Fruit fly (Drosophila melanogaster) whole organism, pupa: ENCODE results near the gene C1GalTA.

ENCODE experiments used
- CG12605 ChIP-seq: fragments of 200-800 bp; sonication (Bioruptor generic); IDR thresholded peaks from 2 replicates; pipeline ENCODE4 v1.3.6; 2022; ENCODE audit warnings: missing biosample characterization, missing genetic modification characterization
- CG14655 ChIP-seq: fragments of 200-800 bp; sonication (Bioruptor generic); optimal IDR thresholded peaks from 3 replicates; lab custom pipeline; 2017; ENCODE audit warnings: mild to moderate bottlenecking, missing biosample characterization, missing genetic modification reagents, missing genetic modification characterization
- CG15710 ChIP-seq: fragments of 200-800 bp; sonication (Bioruptor generic); optimal IDR thresholded peaks from 2 replicates; lab custom pipeline; 2018; ENCODE audit warnings: missing biosample characterization, mild to moderate bottlenecking, missing genetic modification characterization, moderate library complexity
- CG32121 ChIP-seq: fragments of 200-800 bp; sonication (Bioruptor generic); IDR thresholded peaks from 2 replicates; pipeline ENCODE4 v1.3.6; 2022; ENCODE audit warnings: missing biosample characterization, missing genetic modification characterization
- CG34367 ChIP-seq: fragments of 200-800 bp; sonication (Bioruptor generic); optimal IDR thresholded peaks from 2 replicates; lab custom pipeline; 2018; ENCODE audit warnings: missing biosample characterization, mild to moderate bottlenecking, missing genetic modification characterization
- CG9948 ChIP-seq: fragments of 200-800 bp; sonication (Bioruptor generic); optimal IDR thresholded peaks from 2 replicates; lab custom pipeline; 2018; ENCODE audit warnings: missing biosample characterization, mild to moderate bottlenecking, missing genetic modification characterization, moderate library complexity
- D1 ChIP-seq: fragments of 200-800 bp; sonication (Bioruptor generic); optimal IDR thresholded peaks from 2 replicates; lab custom pipeline; 2018; ENCODE audit warnings: missing biosample characterization, mild to moderate bottlenecking, missing genetic modification characterization, moderate library complexity
- EcR ChIP-seq: fragments of 200-800 bp; sonication (Bioruptor generic); optimal IDR thresholded peaks from 3 replicates; lab custom pipeline; 2019; ENCODE audit warnings: missing biosample characterization, missing genetic modification characterization, mild to moderate bottlenecking, moderate library complexity, missing genetic modification reagents
- Pif1A ChIP-seq: fragments of 200-800 bp; sonication (Bioruptor generic); optimal IDR thresholded peaks from 3 replicates; lab custom pipeline; 2016; ENCODE audit warnings: missing biosample characterization, missing genetic modification characterization
- Pif1B ChIP-seq: fragments of 200-800 bp; sonication (Bioruptor generic); optimal IDR thresholded peaks from 3 replicates; lab custom pipeline; 2016; ENCODE audit warnings: missing biosample characterization, missing genetic modification characterization
- Snoo ChIP-seq: fragments of 200-800 bp; sonication (Bioruptor generic); optimal IDR thresholded peaks from 3 replicates; lab custom pipeline; 2017; ENCODE audit warnings: missing biosample characterization, mild to moderate bottlenecking, missing genetic modification characterization, inconsistent platforms
- fd96Ca ChIP-seq: fragments of 200-800 bp; sonication (Bioruptor generic); IDR thresholded peaks from 3 replicates; pipeline ENCODE4 v1.3.6; 2022; ENCODE audit warnings: missing biosample characterization, missing genetic modification characterization

DNA sequence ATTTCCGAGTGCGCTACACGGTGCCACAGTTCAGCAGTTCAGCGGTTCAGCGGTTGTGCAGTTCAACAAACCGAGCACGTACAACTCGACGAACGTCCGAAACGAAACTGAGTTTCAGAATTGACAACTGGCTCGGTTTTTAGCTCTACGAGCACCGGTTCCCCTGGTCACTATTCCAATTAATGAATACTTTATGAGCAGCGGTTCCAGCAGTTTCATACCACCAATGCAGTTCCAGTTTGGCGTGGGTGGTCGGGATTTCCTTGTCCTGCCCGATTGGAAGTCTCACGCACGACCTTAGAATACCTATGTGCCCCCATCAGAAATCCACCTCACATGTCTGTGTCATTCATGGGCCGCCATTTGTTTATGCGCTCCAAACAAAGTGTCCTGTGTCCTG is 24.3 kb upstream of the C1GalTA start, which contains the start of gene CG9541:
- no peak for TF ChIP-seq D1 (tag; lab: Kevin White, UChicago)
- no peak for TF ChIP-seq CG15710 (tag; lab: Kevin White, UChicago)
- no peak for TF ChIP-seq Pif1B (GFP tag; lab: Kevin White, UChicago)
- TF ChIP-seq CG12605 = no peak
- no peak for TF ChIP-seq CG32121 (GFP tag; lab: Robert Waterston, UW)
- no peak for TF ChIP-seq fd96Ca (GFP tag; lab: Robert Waterston, UW)
- no peak for TF ChIP-seq Snoo
- no peak for TF ChIP-seq CG9948 (tag; lab: Kevin White, UChicago)
- no peak for TF ChIP-seq EcR
- TF ChIP-seq CG14655 (GFP tag; lab: Kevin White, UChicago) = no peak
- TF ChIP-seq Pif1A (GFP tag; lab: Kevin White, UChicago) = no peak
- no peak for TF ChIP-seq CG34367 (tag; lab: Kevin White, UChicago)
